Worm (Caenorhabditis elegans): ENCODE measurements around the gene tag-276.

Gene tag-276

ce11 chrII:12257095-12257494 lies 8.2 kb upstream of the tag-276 start:
- TF ChIP-seq F37B4.10 (GFP tag; IDR thresholded peaks at IDR 0.05) (no peak), ztf-28 (GFP tag; IDR thresholded peaks at IDR 0.05) (no peak), ceh-40 (GFP tag; IDR thresholded peaks at IDR 0.05) (no peak), B0336.3 (GFP tag; IDR thresholded peaks at IDR 0.05) (no peak), F33H1.4 (GFP tag; IDR thresholded peaks at IDR 0.05) (no peak), unc-130 (GFP tag; optimal IDR thresholded peaks at IDR 0.05) (no peak), ceh-91 (GFP tag; IDR thresholded peaks at IDR 0.05) (no peak), Y79H2A.3 (GFP tag; conservative IDR thresholded peaks at IDR 0.05) (no peak), lin-54 (GFP tag; optimal IDR thresholded peaks at IDR 0.05) (no peak), ztf-6 (GFP tag; IDR thresholded peaks at IDR 0.05) (no peak), zfh-2 (GFP tag; conservative IDR thresholded peaks at IDR 0.05) (no peak), F52B5.7 (tag; optimal IDR thresholded peaks at IDR 0.05) (no peak), ccch-3 (GFP tag; optimal IDR thresholded peaks at IDR 0.05) (no peak), madf-3 (GFP tag; IDR thresholded peaks at IDR 0.05) (no peak), snpc-3.4 (tag; optimal IDR thresholded peaks at IDR 0.05) (no peak), T07F8.4 (tag; optimal IDR thresholded peaks at IDR 0.05) (no peak), bed-2 (GFP tag; IDR thresholded peaks at IDR 0.05) (no peak), attf-6 (GFP tag; IDR thresholded peaks at IDR 0.05) (no peak), tbx-9 (tag; optimal IDR thresholded peaks at IDR 0.05; ENCODE audit: borderline replicate concordance) (no peak)

ce11 chrII:12256528-12256927 lies 7.6 kb upstream of the tag-276 start, which contains the start of gene parn-2:
Gene parn-2 (minus strand): TSS chrII:12256628.
- TF ChIP-seq rpc-1 (optimal IDR thresholded peaks at IDR 0.05) (no peak), rpc-1 (tag; optimal IDR thresholded peaks at IDR 0.05) (no peak), ceh-27 (GFP tag; optimal IDR thresholded peaks at IDR 0.05) (no peak), sea-2 (GFP tag; IDR thresholded peaks at IDR 0.05) (no peak), dpff-1 (tag; optimal IDR thresholded peaks at IDR 0.05) (no peak), ztf-3 (GFP tag; optimal IDR thresholded peaks at IDR 0.05) (no peak), hlh-26 (GFP tag; conservative IDR thresholded peaks at IDR 0.05) (no peak), nhr-120 (GFP tag; IDR thresholded peaks at IDR 0.05) (no peak), ztf-26 (tag; optimal IDR thresholded peaks at IDR 0.05) (no peak), F57A8.1 (GFP tag; optimal IDR thresholded peaks at IDR 0.05) (no peak), T26A5.8 (tag; optimal IDR thresholded peaks at IDR 0.05) (no peak), B0336.3 (GFP tag; IDR thresholded peaks at IDR 0.05) (no peak)

- TF ChIP-seq Y95B8A.8 (GFP tag; IDR thresholded peaks at IDR 0.05) = no peak
Measured at ce11 chrII:12255545-12256233, 6.7 kb upstream of the tag-276 start.

- TF ChIP-seq nhr-27 (tag; optimal IDR thresholded peaks at IDR 0.05) = peak; percentile 4
- TF ChIP-seq ceh-58 (GFP tag; IDR thresholded peaks at IDR 0.05) = no peak
- peak; percentile 36; the same call in 1 of the 2 replicates for TF ChIP-seq egrh-3 (GFP tag; IDR thresholded peaks at IDR 0.05)
Measured at ce11 chrII:12242551-12242950, 6.4 kb downstream of the tag-276 start, which contains the start of gene Y57A10A.24. Gene Y57A10A.24 (plus strand): TSS chrII:12242946.

ce11 chrII:12241792-12242191 lies 7.2 kb downstream of the tag-276 start:
- TF ChIP-seq gei-17 (GFP tag; optimal IDR thresholded peaks at IDR 0.05) = no peak

Measured in whole organism, young adult.